Worm (Caenorhabditis elegans): ENCODE results near the gene elks-1.

ce11 chrIV:3349977-3350580, at the start of gene elks-1:
- no peak for TF ChIP-seq snpc-4 (tag; optimal IDR thresholded peaks at IDR 0.05)
- TF ChIP-seq mdl-1 (tag; optimal IDR thresholded peaks at IDR 0.05), result no peak
- TF ChIP-seq rnt-1 (tag; optimal IDR thresholded peaks at IDR 0.05), result no peak
- no peak for TF ChIP-seq elt-2 (tag; optimal IDR thresholded peaks at IDR 0.05)
- no peak for TF ChIP-seq sox-4 (tag; optimal IDR thresholded peaks at IDR 0.05)
- TF ChIP-seq vab-15 (tag; optimal IDR thresholded peaks at IDR 0.05), result no peak
- TF ChIP-seq fos-1 (tag; optimal IDR thresholded peaks at IDR 0.05), result no peak
- TF ChIP-seq nhr-11 (tag; optimal IDR thresholded peaks at IDR 0.05), result no peak
- no peak for TF ChIP-seq tbx-2 (tag; optimal IDR thresholded peaks at IDR 0.05)
- TF ChIP-seq unc-86 (tag; optimal IDR thresholded peaks at IDR 0.05), result no peak
- TF ChIP-seq pqm-1 (tag; optimal IDR thresholded peaks at IDR 0.05), result no peak
